Fruit fly (Drosophila melanogaster): ENCODE data around the gene Hmr.

DNA sequence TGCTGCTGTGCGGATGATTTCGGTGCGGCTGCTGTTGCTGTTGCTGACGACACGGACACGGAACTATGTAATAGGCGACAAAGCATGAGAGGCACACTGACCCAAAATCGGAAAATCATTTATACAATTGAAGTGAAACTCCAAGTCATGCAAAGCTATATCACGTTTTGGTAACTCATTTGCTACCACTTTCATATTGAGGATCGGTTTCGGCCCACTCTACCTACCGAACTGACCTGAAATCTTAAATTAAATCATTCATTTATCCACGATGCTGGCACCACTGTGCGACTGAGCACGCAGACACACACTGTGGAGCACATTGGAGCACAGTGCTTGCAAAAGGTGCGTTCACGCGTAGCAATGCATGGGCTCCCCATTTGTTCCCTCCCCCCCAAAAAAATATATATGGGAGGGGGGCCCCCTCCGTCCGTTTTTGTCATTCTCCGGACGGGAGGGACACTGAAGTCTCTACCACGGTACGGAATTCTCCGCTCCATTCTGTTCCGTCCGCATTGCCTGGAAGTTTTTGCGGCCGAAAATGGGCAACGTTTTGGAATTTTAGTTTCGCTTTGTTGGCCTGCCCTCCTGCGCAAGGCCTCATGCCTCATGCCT lies 25.4 kb downstream of the Hmr start:
- TF ChIP-seq CTCF (optimal IDR thresholded peaks at IDR 0.05) (no peak), CG8478 (optimal IDR thresholded peaks at IDR 0.05) (no peak)

Data from S2 (cell line).